Fruit fly (Drosophila melanogaster) whole organism, embryonic: Measurements from ENCODE around the gene MRG15.

Experiments
- Abd-B ChIP-seq: fragments of 200-800 bp; sonication (Bioruptor generic); optimal IDR thresholded peaks from 2 replicates; lab custom pipeline; 2018; ENCODE audit warnings: missing biosample characterization, mild to moderate bottlenecking, missing genetic modification characterization, moderate library complexity
- Antp ChIP-seq: fragments of 200-800 bp; sonication (Bioruptor generic); optimal IDR thresholded peaks from 3 replicates; lab custom pipeline; 2016; ENCODE audit warnings: missing biosample characterization, missing genetic modification characterization
- Bdp1 ChIP-seq: fragments of 200-800 bp; sonication (Bioruptor generic); optimal IDR thresholded peaks from 3 replicates; lab custom pipeline; 2016; ENCODE audit warnings: missing biosample characterization, missing genetic modification characterization
- Blimp-1 ChIP-seq: fragments of 200-800 bp; sonication (Bioruptor generic); optimal IDR thresholded peaks from 3 replicates; lab custom pipeline; 2018; ENCODE audit warnings: missing biosample characterization, missing genetic modification characterization, mild to moderate bottlenecking, moderate library complexity, missing genetic modification reagents
- CG10543 ChIP-seq: fragments of 200-800 bp; sonication (Bioruptor generic); optimal IDR thresholded peaks from 3 replicates; lab custom pipeline; 2017; ENCODE audit warnings: missing biosample characterization, mild to moderate bottlenecking, missing genetic modification characterization, moderate library complexity
- CG11093 ChIP-seq: fragments of 200-800 bp; sonication (Bioruptor generic); IDR thresholded peaks from 3 replicates; pipeline ENCODE4 v1.3.6; 2022; ENCODE audit warnings: missing biosample characterization, missing genetic modification characterization
- CG12219 ChIP-seq: fragments of 200-800 bp; sonication (Bioruptor generic); optimal IDR thresholded peaks from 3 replicates; lab custom pipeline; 2018; ENCODE audit warnings: missing biosample characterization, mild to moderate bottlenecking, missing genetic modification characterization
- CG12391 ChIP-seq: fragments of 200-800 bp; sonication (Bioruptor generic); optimal IDR thresholded peaks from 3 replicates; lab custom pipeline; 2018; ENCODE audit warnings: missing biosample characterization, mild to moderate bottlenecking, missing genetic modification characterization, moderate library complexity
- CG12744 ChIP-seq: fragments of 200-800 bp; sonication (Bioruptor generic); optimal IDR thresholded peaks from 2 replicates; lab custom pipeline; 2016; ENCODE audit warnings: missing biosample characterization, missing genetic modification characterization
- CG18476 ChIP-seq: fragments of 200-800 bp; sonication (Bioruptor generic); optimal IDR thresholded peaks from 2 replicates; lab custom pipeline; 2016; ENCODE audit warnings: missing biosample characterization, mild to moderate bottlenecking, missing genetic modification characterization
- CG32532 ChIP-seq: fragments of 200-800 bp; sonication (Bioruptor generic); IDR thresholded peaks from 2 replicates; pipeline ENCODE4 v1.3.6; 2022; ENCODE audit warnings: missing biosample characterization, missing genetic modification characterization
- CG32772 ChIP-seq: fragments of 200-800 bp; sonication (Bioruptor generic); IDR thresholded peaks from 2 replicates; pipeline ENCODE4 v1.3.6; 2022; ENCODE audit warnings: missing biosample characterization, missing genetic modification characterization
- CG33213 ChIP-seq: fragments of 200-800 bp; sonication (Bioruptor generic); optimal IDR thresholded peaks from 3 replicates; lab custom pipeline; 2016; ENCODE audit warnings: missing biosample characterization, missing genetic modification characterization
- CG7357 ChIP-seq: fragments of 200-800 bp; sonication (Bioruptor generic); IDR thresholded peaks from 3 replicates; pipeline ENCODE4 v1.3.6; 2022; ENCODE audit warnings: missing biosample characterization, missing genetic modification characterization
- CG8281 ChIP-seq: fragments of 200-800 bp; sonication (Bioruptor generic); optimal IDR thresholded peaks from 2 replicates; lab custom pipeline; 2018; ENCODE audit warnings: missing biosample characterization, mild to moderate bottlenecking, missing genetic modification characterization, moderate library complexity
- CG9817 ChIP-seq: fragments of 200-800 bp; sonication (Bioruptor generic); optimal IDR thresholded peaks from 2 replicates; lab custom pipeline; 2018; ENCODE audit warnings: missing biosample characterization, mild to moderate bottlenecking, missing genetic modification characterization, moderate library complexity
- Chrac-16 ChIP-seq: fragments of 200-800 bp; sonication (Bioruptor generic); optimal IDR thresholded peaks from 3 replicates; lab custom pipeline; 2016; ENCODE audit warnings: missing biosample characterization, missing genetic modification characterization
- D ChIP-seq, 2 experiments: fragments of 200-800 bp in 1 of 2; fragments of >200 bp in 1 of 2; sonication (Bioruptor generic) in 1 of 2; optimal IDR thresholded peaks; 2 replicates in 1 of 2; 3 replicates in 1 of 2; lab custom pipeline; 2017; ENCODE audit warnings: mild to moderate bottlenecking in 1 of 2, missing biosample characterization in 1 of 2, missing genetic modification characterization in 1 of 2, missing genetic modification reagents in 1 of 2
- Drgx ChIP-seq: fragments of 200-800 bp; sonication (Bioruptor generic); IDR thresholded peaks from 2 replicates; pipeline ENCODE4 v1.3.6; 2022; ENCODE audit warnings: missing biosample characterization, missing genetic modification characterization
- E2f2 ChIP-seq: fragments of 200-800 bp; sonication (Bioruptor generic); IDR thresholded peaks from 2 replicates; pipeline ENCODE4 v1.3.6; 2022; ENCODE audit warnings: missing biosample characterization, missing genetic modification characterization
- HLH54F ChIP-seq: fragments of 200-800 bp; sonication (Bioruptor generic); optimal IDR thresholded peaks from 3 replicates; lab custom pipeline; 2016; ENCODE audit warnings: missing biosample characterization, missing genetic modification characterization
- Mrtf ChIP-seq: fragments of 200-800 bp; sonication (Bioruptor generic); IDR thresholded peaks from 3 replicates; pipeline ENCODE4 v1.3.6; 2022; ENCODE audit warnings: missing biosample characterization, missing genetic modification characterization
- Oli ChIP-seq: fragments of 200-800 bp; sonication (Bioruptor generic); optimal IDR thresholded peaks from 2 replicates; lab custom pipeline; 2018; ENCODE audit warnings: missing biosample characterization, mild to moderate bottlenecking, missing genetic modification characterization, moderate library complexity
- Scr ChIP-seq: fragments of 200-800 bp; sonication (Bioruptor generic); IDR thresholded peaks from 2 replicates; pipeline ENCODE4 v1.3.6; 2022; ENCODE audit warnings: missing biosample characterization, missing genetic modification characterization; ENCODE audit not compliant: partially characterized antibody
- Ssrp ChIP-seq: fragments of 200-800 bp; sonication (Bioruptor generic); optimal IDR thresholded peaks from 2 replicates; lab custom pipeline; 2018; ENCODE audit warnings: missing biosample characterization, mild to moderate bottlenecking, missing genetic modification characterization, moderate library complexity
- Trl ChIP-seq, 3 experiments: fragments of >200 bp in 2 of 3; fragments of 200-800 bp in 1 of 3; sonication (Bioruptor generic) in 1 of 3; optimal IDR thresholded peaks; 2 replicates in 1 of 3; 3 replicates in 2 of 3; lab custom pipeline; 2016 to 2017; ENCODE audit warnings: missing biosample characterization in 1 of 3, missing genetic modification characterization in 1 of 3
- Vsx1 ChIP-seq: fragments of 200-800 bp; sonication (Bioruptor generic); optimal IDR thresholded peaks from 2 replicates; lab custom pipeline; 2017; ENCODE audit warnings: missing biosample characterization, mild to moderate bottlenecking, missing genetic modification characterization, missing genetic modification reagents
- bigmax ChIP-seq: fragments of 200-800 bp; sonication (Bioruptor generic); optimal IDR thresholded peaks from 2 replicates; lab custom pipeline; 2018; ENCODE audit warnings: missing biosample characterization, mild to moderate bottlenecking, missing genetic modification characterization
- ci ChIP-seq: fragments of 200-800 bp; sonication (Bioruptor generic); IDR thresholded peaks from 3 replicates; pipeline ENCODE4 v1.3.6; 2022; ENCODE audit warnings: missing biosample characterization, missing genetic modification characterization
- croc ChIP-seq: fragments of 200-800 bp; sonication (Bioruptor generic); conservative IDR thresholded peaks from 3 replicates; pipeline ENCODE4 v1.3.6; 2022; ENCODE audit warnings: missing biosample characterization, missing genetic modification characterization
- dimm ChIP-seq: fragments of 200-800 bp; sonication (Bioruptor generic); IDR thresholded peaks from 2 replicates; pipeline ENCODE4 v1.3.6; 2022; ENCODE audit warnings: missing biosample characterization, missing genetic modification characterization
- emc ChIP-seq: fragments of 200-800 bp; sonication (Bioruptor generic); optimal IDR thresholded peaks from 2 replicates; lab custom pipeline; 2016; ENCODE audit warnings: missing biosample characterization, missing genetic modification characterization
- gcm2 ChIP-seq: fragments of 200-800 bp; sonication (Bioruptor generic); optimal IDR thresholded peaks from 2 replicates; lab custom pipeline; 2016; ENCODE audit warnings: missing biosample characterization, missing genetic modification characterization
- gem ChIP-seq: fragments of 200-800 bp; sonication (Bioruptor generic); optimal IDR thresholded peaks from 2 replicates; lab custom pipeline; 2019; ENCODE audit warnings: missing biosample characterization, mild to moderate bottlenecking, missing genetic modification characterization, moderate library complexity
- grau ChIP-seq: fragments of 200-800 bp; optimal IDR thresholded peaks from 3 replicates; lab custom pipeline; 2019; ENCODE audit warnings: missing biosample characterization, mild to moderate bottlenecking, missing genetic modification characterization, moderate library complexity
- ham ChIP-seq: fragments of 200-800 bp; sonication (Bioruptor generic); IDR thresholded peaks from 2 replicates; pipeline ENCODE4 v1.3.6; 2022; ENCODE audit warnings: missing biosample characterization, missing genetic modification characterization
- her ChIP-seq: fragments of 200-800 bp; sonication (Bioruptor generic); optimal IDR thresholded peaks from 2 replicates; lab custom pipeline; 2016; ENCODE audit warnings: missing biosample characterization, missing genetic modification characterization
- knrl ChIP-seq: fragments of 200-800 bp; sonication (Bioruptor generic); IDR thresholded peaks from 3 replicates; pipeline ENCODE4 v1.3.6; 2022; ENCODE audit warnings: missing biosample characterization, missing genetic modification characterization; ENCODE audit not compliant: partially characterized antibody
- mam ChIP-seq: fragments of 200-800 bp; sonication (Bioruptor generic); optimal IDR thresholded peaks from 3 replicates; lab custom pipeline; 2016; ENCODE audit warnings: missing biosample characterization, missing genetic modification characterization
- mld ChIP-seq: fragments of 200-800 bp; sonication (Bioruptor generic); IDR thresholded peaks from 3 replicates; pipeline ENCODE4 v1.3.6; 2022; ENCODE audit warnings: missing biosample characterization, missing genetic modification characterization; ENCODE audit not compliant: partially characterized antibody
- nerfin-1 ChIP-seq: fragments of 200-800 bp; sonication (Bioruptor generic); optimal IDR thresholded peaks from 3 replicates; lab custom pipeline; 2019; ENCODE audit warnings: missing biosample characterization, mild to moderate bottlenecking, missing genetic modification characterization, moderate library complexity
- p53 ChIP-seq: fragments of 200-800 bp; sonication (Bioruptor generic); optimal IDR thresholded peaks from 2 replicates; lab custom pipeline; 2016; ENCODE audit warnings: missing biosample characterization, missing genetic modification characterization
- scrt ChIP-seq: fragments of 200-800 bp; sonication (Bioruptor generic); optimal IDR thresholded peaks from 2 replicates; lab custom pipeline; 2018; ENCODE audit warnings: missing biosample characterization, mild to moderate bottlenecking, missing genetic modification characterization, moderate library complexity
- sens ChIP-seq: fragments of 200-800 bp; sonication (Bioruptor generic); peaks from one replicate; lab custom pipeline; 2016; ENCODE audit warnings: missing biosample characterization, missing genetic modification characterization
- sr ChIP-seq: fragments of 200-800 bp; sonication (Bioruptor generic); IDR thresholded peaks from 3 replicates; pipeline ENCODE4 v1.3.6; 2022; ENCODE audit warnings: missing biosample characterization, missing genetic modification characterization
- stc ChIP-seq: fragments of 200-800 bp; sonication (Bioruptor generic); IDR thresholded peaks from 2 replicates; pipeline ENCODE4 v1.3.6; 2022; ENCODE audit warnings: missing biosample characterization, missing genetic modification characterization
- stwl ChIP-seq: fragments of 200-800 bp; sonication (Bioruptor generic); optimal IDR thresholded peaks from 3 replicates; lab custom pipeline; 2018; ENCODE audit warnings: missing biosample characterization, mild to moderate bottlenecking, missing genetic modification characterization, moderate library complexity
- tio ChIP-seq: fragments of 200-800 bp; sonication (Bioruptor generic); optimal IDR thresholded peaks from 2 replicates; lab custom pipeline; 2017; ENCODE audit warnings: missing biosample characterization, missing genetic modification characterization, inconsistent platforms
- tll ChIP-seq, 2 experiments: fragments of 200-800 bp in 1 of 2; fragments of >200 bp in 1 of 2; sonication (Bioruptor generic) in 1 of 2; optimal IDR thresholded peaks; 2 replicates each; lab custom pipeline; 2017 to 2019; ENCODE audit warnings: missing biosample characterization in 2 of 2, missing genetic modification characterization in 2 of 2, mild to moderate bottlenecking in 1 of 2, moderate library complexity in 1 of 2
- zfh1 ChIP-seq: fragments of 200-800 bp; sonication (Bioruptor generic); IDR thresholded peaks from 3 replicates; pipeline ENCODE4 v1.3.6; 2022; ENCODE audit warnings: missing biosample characterization, missing genetic modification characterization

The MRG15 gene

DNA sequence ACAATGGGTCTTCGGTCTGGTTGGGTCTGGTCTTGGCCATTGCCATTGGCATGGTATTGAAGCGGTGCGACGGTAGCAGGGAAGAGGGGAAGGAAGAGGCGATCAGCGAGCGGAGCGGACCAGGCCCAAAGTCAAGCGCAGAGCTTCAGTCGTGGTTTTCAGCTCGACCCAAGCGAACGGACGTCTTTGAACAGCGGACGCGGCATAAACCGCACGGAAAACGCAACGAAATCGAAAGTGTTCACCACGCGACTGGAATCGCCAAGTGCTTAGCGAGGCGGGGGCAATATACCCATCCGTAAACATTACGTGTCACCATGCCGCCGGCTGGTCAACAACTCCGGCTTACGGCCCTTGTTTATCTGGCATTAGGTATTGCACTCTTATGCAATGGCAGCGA lies 38.4 kb upstream of the MRG15 start, which contains the start of gene CG14866 (continued):
- TF ChIP-seq CG18476 (GFP tag; lab: Kevin White, UChicago): no peak
- no peak for TF ChIP-seq CG7357 (GFP tag; lab: Robert Waterston, UW)
- no peak for TF ChIP-seq her
- TF ChIP-seq Mrtf (GFP tag; lab: Robert Waterston, UW): no peak
- TF ChIP-seq CG10543 (GFP tag; lab: Kevin White, UChicago): peak; percentile 14
- TF ChIP-seq gem (tag; lab: Kevin White, UChicago): no peak
- TF ChIP-seq sens (GFP tag; lab: Kevin White, UChicago): no peak
- TF ChIP-seq D (optimal IDR thresholded peaks at IDR 0.05; lab: Kevin White, UChicago): no peak
- TF ChIP-seq D (GFP tag; optimal IDR thresholded peaks at IDR 0.05; lab: Kevin White, UChicago): no peak
- no peak for TF ChIP-seq E2f2 (GFP tag; lab: Robert Waterston, UW)
- TF ChIP-seq Bdp1 (GFP tag; lab: Kevin White, UChicago): no peak
- TF ChIP-seq scrt (GFP tag; lab: Kevin White, UChicago): no peak
- TF ChIP-seq tio (GFP tag; lab: Kevin White, UChicago): no peak
- no peak for TF ChIP-seq stwl (tag; lab: Kevin White, UChicago)
- TF ChIP-seq croc (GFP tag; lab: Robert Waterston, UW): no peak
- TF ChIP-seq dimm (GFP tag; lab: Robert Waterston, UW): no peak
- no peak for TF ChIP-seq HLH54F (GFP tag; lab: Kevin White, UChicago)
- TF ChIP-seq Blimp-1 (GFP tag; lab: Kevin White, UChicago): peak; percentile 85
- TF ChIP-seq p53 (GFP tag; lab: Kevin White, UChicago): no peak
- no peak for TF ChIP-seq Trl (optimal IDR thresholded peaks at IDR 0.05; lab: Kevin White, UChicago)
- no peak for TF ChIP-seq Trl (GFP tag; optimal IDR thresholded peaks at IDR 0.05; lab: Kevin White, UChicago)
- TF ChIP-seq Antp (GFP tag; lab: Kevin White, UChicago): no peak
- TF ChIP-seq CG33213: no peak
- 0 out of 2 replicates have a peak, but pooled peaks have one; percentile 12 for TF ChIP-seq CG32532 (GFP tag; lab: Robert Waterston, UW)
- no peak for TF ChIP-seq Chrac-16 (GFP tag; lab: Kevin White, UChicago)
- 0 out of 2 replicates have a peak, but pooled peaks have one; percentile 6 for TF ChIP-seq stc (GFP tag; lab: Robert Waterston, UW)
- TF ChIP-seq CG9817 (tag; lab: Kevin White, UChicago): no peak
- TF ChIP-seq mam: no peak
- TF ChIP-seq Oli: no peak
- TF ChIP-seq tll (GFP tag; optimal IDR thresholded peaks at IDR 0.05; lab: Kevin White, UChicago): no peak
- TF ChIP-seq Vsx1 (GFP tag; lab: Kevin White, UChicago): no peak
- TF ChIP-seq sr (GFP tag; lab: Robert Waterston, UW): no peak
- TF ChIP-seq Drgx (GFP tag; lab: Robert Waterston, UW): 0 out of 2 replicates have a peak, but pooled peaks have one; percentile 2
- TF ChIP-seq zfh1: no peak
- TF ChIP-seq CG12744 (GFP tag; lab: Kevin White, UChicago): no peak
- no peak for TF ChIP-seq CG12219 (GFP tag; lab: Kevin White, UChicago)
- no peak for TF ChIP-seq CG11093 (GFP tag; lab: Robert Waterston, UW)
- no peak for TF ChIP-seq CG32772
- no peak for TF ChIP-seq ham
- no peak for TF ChIP-seq emc
- TF ChIP-seq knrl: no peak
- TF ChIP-seq gcm2 (GFP tag; lab: Kevin White, UChicago): no peak
- no peak for TF ChIP-seq CG8281 (tag; lab: Kevin White, UChicago)
- no peak for TF ChIP-seq CG12391 (tag; lab: Kevin White, UChicago)
- TF ChIP-seq Ssrp: no peak
- no peak for TF ChIP-seq mld (GFP tag; lab: Robert Waterston, UW)
- TF ChIP-seq Abd-B (GFP tag; lab: Kevin White, UChicago): no peak
- 0 out of 3 replicates have a peak, but pooled peaks have one; percentile 15 for TF ChIP-seq ci (GFP tag; lab: Robert Waterston, UW)
- TF ChIP-seq bigmax: no peak
- no peak for TF ChIP-seq Scr (GFP tag; lab: Robert Waterston, UW)
- TF ChIP-seq nerfin-1 (tag; lab: Kevin White, UChicago): no peak
- no peak for TF ChIP-seq grau (tag; lab: Kevin White, UChicago)
